Fruit fly (Drosophila melanogaster) whole organism, embryonic: Measurements from ENCODE around the gene ssp3.

ENCODE experiments used
- CG10321 ChIP-seq: fragments of 200-800 bp; sonication (Bioruptor generic); IDR thresholded peaks from 2 replicates; pipeline ENCODE4 v1.3.6; 2022; ENCODE audit warnings: missing biosample characterization, missing genetic modification characterization
- CG10431 ChIP-seq: fragments of 200-800 bp; sonication (Bioruptor generic); optimal IDR thresholded peaks from 3 replicates; lab custom pipeline; 2018; ENCODE audit warnings: missing biosample characterization, mild to moderate bottlenecking, missing genetic modification characterization
- CG12659 ChIP-seq: fragments of 200-800 bp; sonication (Bioruptor generic); optimal IDR thresholded peaks from 3 replicates; lab custom pipeline; 2017; ENCODE audit warnings: mild to moderate bottlenecking, missing biosample characterization, missing genetic modification reagents, missing genetic modification characterization
- CG14667 ChIP-seq: fragments of 200-800 bp; sonication (Bioruptor generic); IDR thresholded peaks from 2 replicates; pipeline ENCODE4 v1.3.6; 2022; ENCODE audit warnings: missing biosample characterization, missing genetic modification characterization
- CG18599 ChIP-seq: fragments of 200-800 bp; sonication (Bioruptor generic); optimal IDR thresholded peaks from 3 replicates; lab custom pipeline; 2017; ENCODE audit warnings: missing biosample characterization, missing genetic modification characterization, mild to moderate bottlenecking, moderate library complexity, missing genetic modification reagents
- CG18764 ChIP-seq: fragments of 200-800 bp; sonication (Bioruptor generic); optimal IDR thresholded peaks from 3 replicates; lab custom pipeline; 2016; ENCODE audit warnings: missing biosample characterization, missing genetic modification characterization
- CG2120 ChIP-seq: fragments of 200-800 bp; sonication (Bioruptor generic); optimal IDR thresholded peaks from 3 replicates; lab custom pipeline; 2016; ENCODE audit warnings: missing biosample characterization, missing genetic modification characterization
- CG2129 ChIP-seq: fragments of 200-800 bp; sonication (Bioruptor generic); IDR thresholded peaks from 2 replicates; pipeline ENCODE4 v1.3.6; 2022; ENCODE audit warnings: missing biosample characterization, missing genetic modification characterization; ENCODE audit not compliant: partially characterized antibody
- CG3065 ChIP-seq: fragments of 200-800 bp; sonication (Bioruptor generic); optimal IDR thresholded peaks from 2 replicates; lab custom pipeline; 2016; ENCODE audit warnings: missing biosample characterization, missing genetic modification characterization
- CG3281 ChIP-seq: fragments of 200-800 bp; sonication (Bioruptor generic); optimal IDR thresholded peaks from 3 replicates; lab custom pipeline; 2017; ENCODE audit warnings: missing biosample characterization, mild to moderate bottlenecking, missing genetic modification characterization
- CG5245 ChIP-seq: fragments of 200-800 bp; sonication (Bioruptor generic); optimal IDR thresholded peaks from 3 replicates; lab custom pipeline; 2016; ENCODE audit warnings: missing biosample characterization, missing genetic modification characterization
- CG5953 ChIP-seq: fragments of 200-800 bp; sonication (Bioruptor generic); IDR thresholded peaks from 2 replicates; pipeline ENCODE4 v1.3.6; 2022; ENCODE audit warnings: missing biosample characterization, missing genetic modification characterization
- CG6791 ChIP-seq: fragments of 200-800 bp; sonication (Bioruptor generic); IDR thresholded peaks from 3 replicates; pipeline ENCODE4 v1.3.6; 2022; ENCODE audit warnings: missing biosample characterization, missing genetic modification characterization; ENCODE audit not compliant: partially characterized antibody
- CG7786 ChIP-seq: fragments of 200-800 bp; sonication (Bioruptor generic); optimal IDR thresholded peaks from 2 replicates; lab custom pipeline; 2016; ENCODE audit warnings: missing biosample characterization, missing genetic modification characterization
- CG7839 ChIP-seq: fragments of 200-800 bp; sonication (Bioruptor generic); optimal IDR thresholded peaks from 3 replicates; lab custom pipeline; 2018; ENCODE audit warnings: missing biosample characterization, mild to moderate bottlenecking, missing genetic modification characterization, moderate library complexity
- CG8290 ChIP-seq, 3 experiments: fragments of 200-800 bp; sonication (Bioruptor generic); optimal IDR thresholded peaks; 2 replicates each; lab custom pipeline; 2016 to 2019; ENCODE audit warnings: missing biosample characterization in 3 of 3, missing genetic modification characterization in 3 of 3, mild to moderate bottlenecking in 2 of 3, moderate library complexity in 1 of 3
- CG9876 ChIP-seq: fragments of 200-800 bp; sonication (Bioruptor generic); optimal IDR thresholded peaks from 2 replicates; lab custom pipeline; 2016; ENCODE audit warnings: missing biosample characterization, missing genetic modification characterization
- Dfd ChIP-seq, 2 experiments: fragments of >200 bp; optimal IDR thresholded peaks; 2 replicates each; lab custom pipeline; 2017; ENCODE audit warnings: missing biosample characterization in 2 of 2, missing genetic modification characterization in 2 of 2
- Drgx ChIP-seq: fragments of 200-800 bp; sonication (Bioruptor generic); IDR thresholded peaks from 2 replicates; pipeline ENCODE4 v1.3.6; 2022; ENCODE audit warnings: missing biosample characterization, missing genetic modification characterization
- E2f1 ChIP-seq: fragments of 200-800 bp; sonication (Bioruptor generic); IDR thresholded peaks from 2 replicates; pipeline ENCODE4 v1.3.6; 2022; ENCODE audit warnings: missing biosample characterization, missing genetic modification characterization
- ERR ChIP-seq: fragments of 200-800 bp; sonication (Bioruptor generic); optimal IDR thresholded peaks from 2 replicates; lab custom pipeline; 2016; ENCODE audit warnings: missing biosample characterization, missing genetic modification characterization
- Fer3 ChIP-seq: fragments of 200-800 bp; sonication (Bioruptor generic); optimal IDR thresholded peaks from 2 replicates; lab custom pipeline; 2018; ENCODE audit warnings: missing biosample characterization, mild to moderate bottlenecking, missing genetic modification characterization, moderate library complexity
- Hand ChIP-seq: fragments of 200-800 bp; sonication (Bioruptor generic); optimal IDR thresholded peaks from 2 replicates; lab custom pipeline; 2017; ENCODE audit warnings: mild to moderate bottlenecking, missing biosample characterization, missing genetic modification reagents, missing genetic modification characterization
- HmgD ChIP-seq: fragments of 200-800 bp; sonication (Bioruptor generic); optimal IDR thresholded peaks from 3 replicates; lab custom pipeline; 2016; ENCODE audit warnings: missing biosample characterization, missing genetic modification characterization
- HmgZ ChIP-seq: fragments of 200-800 bp; sonication (Bioruptor generic); optimal IDR thresholded peaks from 2 replicates; lab custom pipeline; 2018; ENCODE audit warnings: missing biosample characterization, mild to moderate bottlenecking, missing genetic modification characterization
- Hr39 ChIP-seq: fragments of >200 bp; optimal IDR thresholded peaks from 2 replicates; lab custom pipeline; 2017
- Kr ChIP-seq: fragments of 200-800 bp; sonication (Bioruptor generic); optimal IDR thresholded peaks from 2 replicates; lab custom pipeline; 2017; ENCODE audit warnings: missing biosample characterization, mild to moderate bottlenecking, missing genetic modification characterization
- Lhr ChIP-seq: fragments of 200-800 bp; sonication (Bioruptor generic); optimal IDR thresholded peaks from 3 replicates; lab custom pipeline; 2017; ENCODE audit warnings: mild to moderate bottlenecking, missing biosample characterization, missing genetic modification reagents, missing genetic modification characterization
- Mad ChIP-seq: fragments of 200-800 bp; sonication (Bioruptor generic); optimal IDR thresholded peaks from 2 replicates; lab custom pipeline; 2016; ENCODE audit warnings: missing biosample characterization, missing genetic modification characterization
- Max ChIP-seq: fragments of 200-800 bp; sonication (Bioruptor generic); optimal IDR thresholded peaks from 2 replicates; lab custom pipeline; 2016; ENCODE audit warnings: missing biosample characterization, mild to moderate bottlenecking, missing genetic modification characterization
- NK7.1 ChIP-seq: fragments of 200-800 bp; sonication (Bioruptor generic); optimal IDR thresholded peaks from 3 replicates; lab custom pipeline; 2016; ENCODE audit warnings: missing biosample characterization, missing genetic modification characterization
- NfI ChIP-seq: fragments of 200-800 bp; sonication (Bioruptor generic); optimal IDR thresholded peaks from 3 replicates; lab custom pipeline; 2018; ENCODE audit warnings: missing biosample characterization, mild to moderate bottlenecking, missing genetic modification characterization, moderate library complexity
- Oli ChIP-seq: fragments of 200-800 bp; sonication (Bioruptor generic); optimal IDR thresholded peaks from 2 replicates; lab custom pipeline; 2018; ENCODE audit warnings: missing biosample characterization, mild to moderate bottlenecking, missing genetic modification characterization, moderate library complexity
- Sry-β ChIP-seq: fragments of 200-800 bp; sonication (Bioruptor generic); optimal IDR thresholded peaks from 2 replicates; lab custom pipeline; 2018; ENCODE audit warnings: missing biosample characterization, mild to moderate bottlenecking, missing genetic modification characterization, moderate library complexity
- Stat92E ChIP-seq, 3 experiments: fragments of >200 bp in 2 of 3; fragments of 200-800 bp in 1 of 3; sonication (Bioruptor generic) in 1 of 3; optimal IDR thresholded peaks; 2 replicates each; lab custom pipeline; 2017 to 2019; ENCODE audit warnings: missing biosample characterization in 3 of 3, missing genetic modification characterization in 3 of 3, mild to moderate bottlenecking in 1 of 3, moderate library complexity in 1 of 3
- Xrp1 ChIP-seq: fragments of 200-800 bp; sonication (Bioruptor generic); IDR thresholded peaks from 2 replicates; pipeline ENCODE4 v1.3.6; 2022; ENCODE audit warnings: missing biosample characterization, missing genetic modification characterization
- ara ChIP-seq: fragments of 200-800 bp; sonication (Bioruptor generic); IDR thresholded peaks from 2 replicates; pipeline ENCODE4 v1.3.6; 2022; ENCODE audit warnings: missing biosample characterization, missing genetic modification characterization
- bowl ChIP-seq: fragments of 200-800 bp; sonication (Bioruptor generic); IDR thresholded peaks from 2 replicates; pipeline ENCODE4 v1.3.6; 2022; ENCODE audit warnings: missing biosample characterization, missing genetic modification characterization
- dmrt99B ChIP-seq: fragments of 200-800 bp; sonication (Bioruptor generic); optimal IDR thresholded peaks from 2 replicates; lab custom pipeline; 2018; ENCODE audit warnings: missing biosample characterization, mild to moderate bottlenecking, missing genetic modification characterization, moderate library complexity
- dysf ChIP-seq: fragments of 200-800 bp; sonication (Bioruptor generic); IDR thresholded peaks from 3 replicates; pipeline ENCODE4 v1.3.6; 2022; ENCODE audit warnings: missing biosample characterization, missing genetic modification characterization
- emc ChIP-seq: fragments of 200-800 bp; sonication (Bioruptor generic); optimal IDR thresholded peaks from 2 replicates; lab custom pipeline; 2016; ENCODE audit warnings: missing biosample characterization, missing genetic modification characterization
- jumu ChIP-seq: fragments of 200-800 bp; sonication (Bioruptor generic); optimal IDR thresholded peaks from 3 replicates; lab custom pipeline; 2016; ENCODE audit warnings: missing biosample characterization, missing genetic modification characterization
- maf-S ChIP-seq: fragments of 200-800 bp; sonication (Bioruptor generic); optimal IDR thresholded peaks from 2 replicates; lab custom pipeline; 2016; ENCODE audit warnings: missing biosample characterization, missing genetic modification characterization
- mld ChIP-seq: fragments of 200-800 bp; sonication (Bioruptor generic); IDR thresholded peaks from 3 replicates; pipeline ENCODE4 v1.3.6; 2022; ENCODE audit warnings: missing biosample characterization, missing genetic modification characterization; ENCODE audit not compliant: partially characterized antibody
- onecut ChIP-seq: fragments of 200-800 bp; sonication (Bioruptor generic); IDR thresholded peaks from 2 replicates; pipeline ENCODE4 v1.3.6; 2022; ENCODE audit warnings: missing biosample characterization, missing genetic modification characterization
- pb ChIP-seq: fragments of 200-800 bp; sonication (Bioruptor generic); optimal IDR thresholded peaks from 3 replicates; lab custom pipeline; 2016; ENCODE audit warnings: missing biosample characterization, missing genetic modification characterization
- shn ChIP-seq: fragments of 200-800 bp; sonication (Bioruptor generic); optimal IDR thresholded peaks from 3 replicates; lab custom pipeline; 2016; ENCODE audit warnings: missing biosample characterization, missing genetic modification characterization
- sisA ChIP-seq: fragments of 200-800 bp; sonication (Bioruptor generic); IDR thresholded peaks from 2 replicates; pipeline ENCODE4 v1.3.6; 2022; ENCODE audit warnings: missing biosample characterization, missing genetic modification characterization
- slou ChIP-seq: fragments of 200-800 bp; sonication (Bioruptor generic); optimal IDR thresholded peaks from 3 replicates; lab custom pipeline; 2016; ENCODE audit warnings: missing biosample characterization, missing genetic modification characterization
- ssp ChIP-seq: fragments of 200-800 bp; sonication (Bioruptor generic); IDR thresholded peaks from 2 replicates; pipeline ENCODE4 v1.3.6; 2022; ENCODE audit warnings: missing biosample characterization, missing genetic modification characterization
- tna ChIP-seq: fragments of 200-800 bp; sonication (Bioruptor generic); IDR thresholded peaks from 2 replicates; pipeline ENCODE4 v1.3.6; 2022; ENCODE audit warnings: missing biosample characterization, missing genetic modification characterization; ENCODE audit not compliant: partially characterized antibody

ssp3 gene

dm6 chr2L:18966214-18966556 is 22.4 kb upstream of the ssp3 start (continued):
- TF ChIP-seq CG18599 (GFP tag; lab: Kevin White, UChicago) (peak; percentile 93), dysf (peak; percentile 94), CG10431 (no peak), mld (GFP tag; lab: Robert Waterston, UW) (no peak), Mad (GFP tag; lab: Kevin White, UChicago) (peak; percentile 16), Sry-β (no peak), Oli (tag; lab: Kevin White, UChicago) (peak; percentile 73), CG5245 (GFP tag; lab: Kevin White, UChicago) (peak; percentile 19), CG3065 (GFP tag; lab: Kevin White, UChicago) (peak; percentile 21), CG5953 (GFP tag; lab: Robert Waterston, UW) (peak; percentile 24; the same call in 1 of the 2 replicates), CG14667 (GFP tag; lab: Robert Waterston, UW) (peak; percentile 80), jumu (no peak), ssp (GFP tag; lab: Robert Waterston, UW) (peak; percentile 80), CG10321 (GFP tag; lab: Robert Waterston, UW) (peak; percentile 64), ERR (GFP tag; lab: Kevin White, UChicago) (no peak), Drgx (GFP tag; lab: Robert Waterston, UW) (peak; percentile 77), Lhr (no peak), CG2129 (no peak), maf-S (GFP tag; lab: Kevin White, UChicago) (peak; percentile 38), NfI (peak; percentile 73), dmrt99B (tag; lab: Kevin White, UChicago) (peak; percentile 76), ara (peak; percentile 71), CG7839 (tag; lab: Kevin White, UChicago) (peak; percentile 86), CG8290 (GFP tag; optimal IDR thresholded peaks at IDR 0.05; lab: Kevin White, UChicago) (peak; percentile 25), CG8290 (tag; optimal IDR thresholded peaks at IDR 0.05; lab: Kevin White, UChicago) (no peak), pb (GFP tag; lab: Kevin White, UChicago) (no peak), CG2120 (peak; percentile 86), CG9876 (GFP tag; lab: Kevin White, UChicago) (no peak), HmgZ (tag; lab: Kevin White, UChicago) (peak; percentile 69), HmgD (GFP tag; lab: Kevin White, UChicago) (no peak), Max (peak; percentile 69), CG18764 (GFP tag; lab: Kevin White, UChicago) (peak; percentile 70), CG7786 (GFP tag; lab: Kevin White, UChicago) (peak; percentile 2), Stat92E (GFP tag; optimal IDR thresholded peaks at IDR 0.05; lab: Kevin White, UChicago) (no peak), CG6791 (GFP tag; lab: Robert Waterston, UW) (no peak), tna (GFP tag; lab: Robert Waterston, UW) (no peak)

dm6 chr2L:18965367-18966213 is 21.8 kb upstream of the ssp3 start:
- TF ChIP-seq emc (GFP tag; lab: Kevin White, UChicago) (no peak), CG3281 (GFP tag; lab: Kevin White, UChicago) (peak; percentile 77), Kr (GFP tag; lab: Kevin White, UChicago) (no peak), E2f1 (GFP tag; lab: Robert Waterston, UW) (peak; percentile 8; the same call in 1 of the 2 replicates), sisA (GFP tag; lab: Robert Waterston, UW) (peak; percentile 24; the same call in 1 of the 2 replicates), Hand (GFP tag; lab: Kevin White, UChicago) (no peak), NK7.1 (no peak), Xrp1 (GFP tag; lab: Robert Waterston, UW) (peak; percentile 36; the same call in 1 of the 2 replicates), Fer3 (tag; lab: Kevin White, UChicago) (peak; percentile 51), onecut (GFP tag; lab: Robert Waterston, UW) (no peak), slou (no peak), shn (GFP tag; lab: Kevin White, UChicago) (no peak), Dfd (GFP tag; optimal IDR thresholded peaks at IDR 0.05; lab: Kevin White, UChicago) (no peak), CG12659 (no peak), bowl (GFP tag; lab: Robert Waterston, UW) (no peak), Hr39 (lab: Kevin White, UChicago) (no peak)
